Worm (Caenorhabditis elegans) whole organism, midembryonic: Measurements from ENCODE around the gene srt-36.

ENCODE experiments used
- klf-2 ChIP-seq: fragments of 200-800 bp; sonication (Bioruptor generic); conservative IDR thresholded peaks from 2 replicates; pipeline ENCODE4 v1.3.6; 2022; ENCODE audit warnings: missing genetic modification reagents, missing genetic modification characterization, missing compliant biosample characterization
- ztf-29 ChIP-seq: fragments of 200-800 bp; sonication (Bioruptor generic); IDR thresholded peaks from 2 replicates; pipeline ENCODE4 v1.3.6; 2022; ENCODE audit warnings: missing genetic modification reagents, missing genetic modification characterization, missing compliant biosample characterization

DNA sequence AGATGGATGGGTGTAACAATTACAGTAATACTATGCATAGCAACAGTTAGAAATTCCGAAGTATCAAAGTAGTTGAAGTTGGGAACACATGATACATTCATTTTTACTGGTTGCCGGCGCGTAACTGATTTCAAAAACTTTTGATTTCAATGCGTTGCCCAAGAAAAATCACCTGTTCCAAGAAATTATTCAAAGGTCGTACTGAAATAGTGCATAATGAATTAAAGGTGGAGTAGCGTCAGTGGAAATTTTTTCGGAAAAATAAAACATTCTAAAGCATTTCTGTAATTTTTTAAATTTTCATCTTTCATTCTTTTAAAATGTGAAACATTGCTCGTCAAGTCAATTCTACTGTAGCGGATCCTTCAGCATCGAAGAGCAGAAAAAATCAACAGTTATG lies 27.8 kb downstream of the srt-36 start, which contains the start of gene srh-204:
- TF ChIP-seq klf-2 (GFP tag; lab: Robert Waterston, UW) (no peak), ztf-29 (GFP tag; lab: Robert Waterston, UW) (no peak)
